Worm (Caenorhabditis elegans) whole organism, L4/young adult: Measurements from ENCODE around the gene T28A8.4.

Source experiments
- W03F9.2 ChIP-seq: fragments of 150-350 bp; optimal IDR thresholded peaks from 2 replicates; lab custom pipeline; 2014; ENCODE audit warnings: missing biosample characterization, missing genetic modification characterization
- dao-5 ChIP-seq: sonication (generic microtip); optimal IDR thresholded peaks from 2 replicates; lab custom pipeline; 2016; ENCODE audit warnings: missing genotype, missing genetic modification characterization, moderate library complexity, missing compliant biosample characterization
- him-1 ChIP-seq: sonication (generic microtip); optimal IDR thresholded peaks from 2 replicates; lab custom pipeline; 2016; ENCODE audit warnings: missing genotype, missing genetic modification reagents, missing genetic modification characterization, missing compliant biosample characterization

- peak; percentile 38 for TF ChIP-seq him-1 (tag; lab: Kevin White, UChicago)
- no peak for TF ChIP-seq dao-5 (tag; lab: Kevin White, UChicago)
- peak; percentile 88 for TF ChIP-seq W03F9.2
Measured at ce11 chrIII:13462965-13463783, 40.3 kb upstream of the T28A8.4 start, which contains the start of gene ant-1.1.
